Fruit fly (Drosophila melanogaster) whole organism, embryonic: ENCODE data around the gene lectin-37Db.

Source experiments
- Atf-2 ChIP-seq: fragments of 200-800 bp; sonication (Bioruptor generic); optimal IDR thresholded peaks from 2 replicates; lab custom pipeline; 2016; ENCODE audit warnings: missing biosample characterization, missing genetic modification characterization
- B-H1 ChIP-seq: fragments of 200-800 bp; sonication (Bioruptor generic); IDR thresholded peaks from 3 replicates; pipeline ENCODE4 v1.3.6; 2022; ENCODE audit warnings: missing biosample characterization, missing genetic modification characterization
- Bdp1 ChIP-seq: fragments of 200-800 bp; sonication (Bioruptor generic); optimal IDR thresholded peaks from 3 replicates; lab custom pipeline; 2016; ENCODE audit warnings: missing biosample characterization, missing genetic modification characterization
- Blimp-1 ChIP-seq: fragments of 200-800 bp; sonication (Bioruptor generic); optimal IDR thresholded peaks from 3 replicates; lab custom pipeline; 2018; ENCODE audit warnings: missing biosample characterization, missing genetic modification characterization, mild to moderate bottlenecking, moderate library complexity, missing genetic modification reagents
- CG10654 ChIP-seq: fragments of 200-800 bp; sonication (Bioruptor generic); optimal IDR thresholded peaks from 2 replicates; lab custom pipeline; 2016; ENCODE audit warnings: missing biosample characterization, missing genetic modification characterization
- CG11085 ChIP-seq: fragments of 200-800 bp; sonication (Bioruptor generic); IDR thresholded peaks from 2 replicates; pipeline ENCODE4 v1.3.6; 2022; ENCODE audit warnings: missing biosample characterization, missing genetic modification characterization
- CG13775 ChIP-seq: fragments of 200-800 bp; sonication (Bioruptor generic); optimal IDR thresholded peaks from 3 replicates; lab custom pipeline; 2017; ENCODE audit warnings: missing biosample characterization, mild to moderate bottlenecking, missing genetic modification characterization
- CG14014 ChIP-seq: fragments of 200-800 bp; sonication (Bioruptor generic); IDR thresholded peaks from 2 replicates; pipeline ENCODE4 v1.3.6; 2022; ENCODE audit warnings: missing biosample characterization, missing genetic modification characterization
- CG16779 ChIP-seq: fragments of 200-800 bp; sonication (Bioruptor generic); IDR thresholded peaks from 2 replicates; pipeline ENCODE4 v1.3.6; 2022; ENCODE audit warnings: missing biosample characterization, missing genetic modification characterization
- CG17829 ChIP-seq: fragments of 200-800 bp; optimal IDR thresholded peaks from 2 replicates; lab custom pipeline; 2019; ENCODE audit warnings: missing biosample characterization, mild to moderate bottlenecking, missing genetic modification characterization, moderate library complexity
- CG1792 ChIP-seq: fragments of 200-800 bp; sonication (Bioruptor generic); optimal IDR thresholded peaks from 2 replicates; lab custom pipeline; 2016; ENCODE audit warnings: missing biosample characterization, missing genetic modification characterization
- CG18764 ChIP-seq: fragments of 200-800 bp; sonication (Bioruptor generic); optimal IDR thresholded peaks from 3 replicates; lab custom pipeline; 2016; ENCODE audit warnings: missing biosample characterization, missing genetic modification characterization
- CG3726 ChIP-seq: fragments of 200-800 bp; sonication (Bioruptor generic); IDR thresholded peaks from 3 replicates; pipeline ENCODE4, ENCODE4 v1.3.6; 2022; ENCODE audit warnings: missing biosample characterization, missing genetic modification characterization
- CG4282 ChIP-seq: fragments of 200-800 bp; sonication (Bioruptor generic); optimal IDR thresholded peaks from 2 replicates; lab custom pipeline; 2016; ENCODE audit warnings: missing biosample characterization, missing genetic modification characterization
- CG6854 ChIP-seq: fragments of 200-800 bp; sonication (Bioruptor generic); optimal IDR thresholded peaks from 3 replicates; lab custom pipeline; 2017; ENCODE audit warnings: missing biosample characterization, mild to moderate bottlenecking, missing genetic modification characterization
- CkIIα-i1 ChIP-seq: fragments of 200-800 bp; sonication (Bioruptor generic); IDR thresholded peaks from 2 replicates; pipeline ENCODE4 v1.3.6; 2022; ENCODE audit warnings: missing biosample characterization, missing genetic modification characterization
- Dad ChIP-seq: fragments of 200-800 bp; sonication (Bioruptor generic); optimal IDR thresholded peaks from 3 replicates; lab custom pipeline; 2016; ENCODE audit warnings: missing biosample characterization, missing genetic modification characterization
- Doc2 ChIP-seq: fragments of 200-800 bp; sonication (Bioruptor generic); IDR thresholded peaks from 2 replicates; pipeline ENCODE4 v1.3.6; 2022; ENCODE audit warnings: missing biosample characterization, missing genetic modification characterization
- Hand ChIP-seq: fragments of 200-800 bp; sonication (Bioruptor generic); optimal IDR thresholded peaks from 2 replicates; lab custom pipeline; 2017; ENCODE audit warnings: mild to moderate bottlenecking, missing biosample characterization, missing genetic modification reagents, missing genetic modification characterization
- Lhr ChIP-seq: fragments of 200-800 bp; sonication (Bioruptor generic); optimal IDR thresholded peaks from 3 replicates; lab custom pipeline; 2017; ENCODE audit warnings: mild to moderate bottlenecking, missing biosample characterization, missing genetic modification reagents, missing genetic modification characterization
- Med ChIP-seq: fragments of 200-800 bp; sonication (Bioruptor generic); peaks from one replicate; lab custom pipeline; 2016; ENCODE audit warnings: missing biosample characterization, missing genetic modification characterization, mild to moderate bottlenecking, inconsistent platforms, moderate library complexity
- Myb ChIP-seq: fragments of 200-800 bp; sonication (Bioruptor generic); optimal IDR thresholded peaks from 2 replicates; lab custom pipeline; 2016; ENCODE audit warnings: missing biosample characterization, missing genetic modification characterization
- Pdp1 ChIP-seq, 2 experiments: fragments of 200-800 bp; sonication (Bioruptor generic); optimal IDR thresholded peaks; 3 replicates each; lab custom pipeline; 2016; ENCODE audit warnings: missing biosample characterization in 2 of 2, missing genetic modification characterization in 2 of 2, mild to moderate bottlenecking in 1 of 2, moderate library complexity in 1 of 2
- Ptx1 ChIP-seq: fragments of 200-800 bp; sonication (Bioruptor generic); IDR thresholded peaks from 2 replicates; pipeline ENCODE4 v1.3.6; 2022; ENCODE audit warnings: missing biosample characterization, missing genetic modification characterization
- Six4 ChIP-seq: fragments of 200-800 bp; sonication (Bioruptor generic); optimal IDR thresholded peaks from 2 replicates; lab custom pipeline; 2016; ENCODE audit warnings: missing biosample characterization, missing genetic modification characterization
- Ssrp ChIP-seq: fragments of 200-800 bp; sonication (Bioruptor generic); optimal IDR thresholded peaks from 2 replicates; lab custom pipeline; 2018; ENCODE audit warnings: missing biosample characterization, mild to moderate bottlenecking, missing genetic modification characterization, moderate library complexity
- Stat92E ChIP-seq, 3 experiments: fragments of >200 bp in 2 of 3; fragments of 200-800 bp in 1 of 3; sonication (Bioruptor generic) in 1 of 3; optimal IDR thresholded peaks; 2 replicates each; lab custom pipeline; 2017 to 2019; ENCODE audit warnings: missing biosample characterization in 3 of 3, missing genetic modification characterization in 3 of 3, mild to moderate bottlenecking in 1 of 3, moderate library complexity in 1 of 3
- YL-1 ChIP-seq: fragments of 200-800 bp; sonication (Bioruptor generic); optimal IDR thresholded peaks from 3 replicates; lab custom pipeline; 2017; ENCODE audit warnings: missing biosample characterization, mild to moderate bottlenecking, missing genetic modification characterization
- ac ChIP-seq: fragments of 200-800 bp; sonication (Bioruptor generic); optimal IDR thresholded peaks from 3 replicates; lab custom pipeline; 2017; ENCODE audit warnings: missing biosample characterization, mild to moderate bottlenecking, missing genetic modification characterization
- ap ChIP-seq: fragments of 200-800 bp; sonication (Bioruptor generic); IDR thresholded peaks from 2 replicates; pipeline ENCODE4 v1.3.6; 2022; ENCODE audit warnings: missing biosample characterization, missing genetic modification characterization
- ash1 ChIP-seq: fragments of 200-800 bp; sonication (Bioruptor generic); optimal IDR thresholded peaks from 2 replicates; lab custom pipeline; 2018; ENCODE audit warnings: missing biosample characterization, mild to moderate bottlenecking, missing genetic modification characterization
- chn ChIP-seq: fragments of 200-800 bp; sonication (Bioruptor generic); optimal IDR thresholded peaks from 2 replicates; lab custom pipeline; 2016; ENCODE audit warnings: missing biosample characterization, missing genetic modification characterization
- crp ChIP-seq, 2 experiments: fragments of 200-800 bp; sonication (Bioruptor generic); optimal IDR thresholded peaks; 2 replicates in 1 of 2; 3 replicates in 1 of 2; lab custom pipeline; 2017; ENCODE audit warnings: missing biosample characterization in 2 of 2, missing genetic modification characterization in 2 of 2, mild to moderate bottlenecking in 1 of 2, moderate library complexity in 1 of 2
- dan ChIP-seq: fragments of 200-800 bp; sonication (Bioruptor generic); IDR thresholded peaks from 2 replicates; pipeline ENCODE4 v1.3.6; 2022; ENCODE audit warnings: missing biosample characterization, missing genetic modification characterization
- dati ChIP-seq: fragments of 200-800 bp; sonication (Bioruptor generic); IDR thresholded peaks from 2 replicates; pipeline ENCODE4 v1.3.6; 2022; ENCODE audit warnings: missing biosample characterization, missing genetic modification characterization
- dmrt11E ChIP-seq: fragments of 200-800 bp; sonication (Bioruptor generic); optimal IDR thresholded peaks from 3 replicates; lab custom pipeline; 2018; ENCODE audit warnings: missing biosample characterization, mild to moderate bottlenecking, missing genetic modification characterization, moderate library complexity
- gce ChIP-seq: fragments of 200-800 bp; sonication (Bioruptor generic); IDR thresholded peaks from 3 replicates; pipeline ENCODE4 v1.3.6; 2022; ENCODE audit warnings: missing biosample characterization, missing genetic modification characterization
- gem ChIP-seq: fragments of 200-800 bp; sonication (Bioruptor generic); optimal IDR thresholded peaks from 2 replicates; lab custom pipeline; 2019; ENCODE audit warnings: missing biosample characterization, mild to moderate bottlenecking, missing genetic modification characterization, moderate library complexity
- ham ChIP-seq: fragments of 200-800 bp; sonication (Bioruptor generic); IDR thresholded peaks from 2 replicates; pipeline ENCODE4 v1.3.6; 2022; ENCODE audit warnings: missing biosample characterization, missing genetic modification characterization
- jing ChIP-seq: fragments of 200-800 bp; sonication (Bioruptor generic); optimal IDR thresholded peaks from 2 replicates; lab custom pipeline; 2018; ENCODE audit warnings: missing biosample characterization, mild to moderate bottlenecking, missing genetic modification characterization
- lola ChIP-seq, 3 experiments: fragments of >200 bp in 2 of 3; fragments of 200-800 bp in 1 of 3; sonication (Bioruptor generic) in 1 of 3; optimal IDR thresholded peaks; 2 replicates each; lab custom pipeline; 2017 to 2019; ENCODE audit warnings: missing biosample characterization in 3 of 3, missing genetic modification characterization in 3 of 3, mild to moderate bottlenecking in 1 of 3, moderate library complexity in 1 of 3
- maf-S ChIP-seq: fragments of 200-800 bp; sonication (Bioruptor generic); optimal IDR thresholded peaks from 2 replicates; lab custom pipeline; 2016; ENCODE audit warnings: missing biosample characterization, missing genetic modification characterization
- odd ChIP-seq: fragments of 200-800 bp; sonication (Bioruptor generic); optimal IDR thresholded peaks from 2 replicates; lab custom pipeline; 2017; ENCODE audit warnings: missing biosample characterization, mild to moderate bottlenecking, missing genetic modification characterization
- peb ChIP-seq: fragments of 200-800 bp; sonication (Bioruptor generic); IDR thresholded peaks from 2 replicates; pipeline ENCODE4 v1.3.6; 2022; ENCODE audit warnings: missing biosample characterization, missing genetic modification characterization
- stc ChIP-seq: fragments of 200-800 bp; sonication (Bioruptor generic); IDR thresholded peaks from 2 replicates; pipeline ENCODE4 v1.3.6; 2022; ENCODE audit warnings: missing biosample characterization, missing genetic modification characterization
- sug ChIP-seq: fragments of 200-800 bp; optimal IDR thresholded peaks from 2 replicates; lab custom pipeline; 2019; ENCODE audit warnings: missing biosample characterization, mild to moderate bottlenecking, missing genetic modification characterization, moderate library complexity
- tll ChIP-seq, 2 experiments: fragments of 200-800 bp in 1 of 2; fragments of >200 bp in 1 of 2; sonication (Bioruptor generic) in 1 of 2; optimal IDR thresholded peaks; 2 replicates each; lab custom pipeline; 2017 to 2019; ENCODE audit warnings: missing biosample characterization in 2 of 2, missing genetic modification characterization in 2 of 2, mild to moderate bottlenecking in 1 of 2, moderate library complexity in 1 of 2
- vfl ChIP-seq: fragments of 200-800 bp; sonication (Bioruptor generic); optimal IDR thresholded peaks from 2 replicates; lab custom pipeline; 2016; ENCODE audit warnings: missing biosample characterization, missing genetic modification characterization
- wor ChIP-seq: fragments of 200-800 bp; sonication (Bioruptor generic); IDR thresholded peaks from 2 replicates; pipeline ENCODE4 v1.3.6; 2022; ENCODE audit warnings: missing biosample characterization, missing genetic modification characterization
- zen ChIP-seq: fragments of 200-800 bp; sonication (Bioruptor generic); optimal IDR thresholded peaks from 3 replicates; lab custom pipeline; 2018; ENCODE audit warnings: missing biosample characterization, mild to moderate bottlenecking, missing genetic modification characterization, moderate library complexity

Gene lectin-37Db

dm6 chr2L:19425765-19426329, 7.0 kb downstream of the lectin-37Db start (continued):
- TF ChIP-seq YL-1 (GFP tag; lab: Kevin White, UChicago) = peak; percentile 31
- TF ChIP-seq Blimp-1 (GFP tag; lab: Kevin White, UChicago) = peak; percentile 66
- peak; percentile 80 for TF ChIP-seq zen (tag; lab: Kevin White, UChicago)
- TF ChIP-seq CG10654 (GFP tag; lab: Kevin White, UChicago) = peak; percentile 35
- TF ChIP-seq dan (GFP tag; lab: Robert Waterston, UW) = no peak
- peak; percentile 71; the same call in 1 of the 3 replicates for TF ChIP-seq CG3726 (GFP tag; lab: Robert Waterston, UW)
- TF ChIP-seq peb (GFP tag; lab: Robert Waterston, UW) = peak; percentile 36; the same call in 1 of the 2 replicates
- no peak for TF ChIP-seq wor (GFP tag; lab: Robert Waterston, UW)
- TF ChIP-seq Ptx1 (GFP tag; lab: Robert Waterston, UW) = peak; percentile 76
- peak; percentile 85 for TF ChIP-seq gem (tag; lab: Kevin White, UChicago)
- TF ChIP-seq Hand (GFP tag; lab: Kevin White, UChicago) = no peak
- TF ChIP-seq B-H1 (GFP tag; lab: Robert Waterston, UW) = peak; percentile 45; the same call in 1 of the 3 replicates
- no peak for TF ChIP-seq Stat92E (GFP tag; optimal IDR thresholded peaks at IDR 0.05; lab: Kevin White, UChicago)
- TF ChIP-seq stc = peak; percentile 52; the same call in 1 of the 2 replicates
- peak; percentile 20 for TF ChIP-seq Lhr
- TF ChIP-seq Six4 = peak; percentile 35
- TF ChIP-seq CG6854 = peak; percentile 7
- TF ChIP-seq Atf-2 = peak; percentile 40
- no peak for TF ChIP-seq dati (GFP tag; lab: Robert Waterston, UW)
- peak; percentile 52 for TF ChIP-seq odd (GFP tag; lab: Kevin White, UChicago)
- TF ChIP-seq tll (GFP tag; optimal IDR thresholded peaks at IDR 0.05; lab: Kevin White, UChicago) = peak; percentile 19 to 91
- TF ChIP-seq vfl (GFP tag; lab: Kevin White, UChicago) = peak; percentile 40
- no peak for TF ChIP-seq CG16779 (GFP tag; lab: Robert Waterston, UW)
- peak; percentile 48 for TF ChIP-seq sug (tag; lab: Kevin White, UChicago)
- peak; percentile 9 for TF ChIP-seq jing (GFP tag; lab: Kevin White, UChicago)
- peak; percentile 73 for TF ChIP-seq CG17829 (tag; lab: Kevin White, UChicago)
- TF ChIP-seq CG11085 = peak; percentile 51
- TF ChIP-seq ham (GFP tag; lab: Robert Waterston, UW) = no peak
- TF ChIP-seq ac (GFP tag; lab: Kevin White, UChicago) = no peak
- no peak for TF ChIP-seq crp (GFP tag; optimal IDR thresholded peaks at IDR 0.05; lab: Kevin White, UChicago)
- TF ChIP-seq chn (GFP tag; lab: Kevin White, UChicago) = peak; percentile 37
- TF ChIP-seq Med = peak; percentile 92
- peak; percentile 57 to 61 for TF ChIP-seq Pdp1 (GFP tag; optimal IDR thresholded peaks at IDR 0.05; lab: Kevin White, UChicago)
- TF ChIP-seq CG1792 (GFP tag; lab: Kevin White, UChicago) = no peak
- TF ChIP-seq CG13775 (GFP tag; lab: Kevin White, UChicago) = peak; percentile 66
- no peak for TF ChIP-seq Doc2
- peak; percentile 15 for TF ChIP-seq Dad (GFP tag; lab: Kevin White, UChicago)
- TF ChIP-seq Ssrp (tag; lab: Kevin White, UChicago) = peak; percentile 70
- TF ChIP-seq CG14014 (GFP tag; lab: Robert Waterston, UW) = peak; percentile 74
- TF ChIP-seq CkIIα-i1 (GFP tag; lab: Robert Waterston, UW) = no peak
- peak in 1 of 3 experiments; percentile 62 for TF ChIP-seq lola (GFP tag; optimal IDR thresholded peaks at IDR 0.05; lab: Kevin White, UChicago)
- peak; percentile 32 for TF ChIP-seq maf-S (GFP tag; lab: Kevin White, UChicago)
- peak; percentile 12 for TF ChIP-seq Bdp1 (GFP tag; lab: Kevin White, UChicago)
- peak; percentile 46; the same call in 1 of the 2 replicates for TF ChIP-seq ap (GFP tag; lab: Robert Waterston, UW)
- TF ChIP-seq CG4282 = peak; percentile 34
- TF ChIP-seq CG18764 (GFP tag; lab: Kevin White, UChicago) = peak; percentile 49
- no peak for TF ChIP-seq ash1
- peak; percentile 63 for TF ChIP-seq dmrt11E (tag; lab: Kevin White, UChicago)
- no peak for TF ChIP-seq Myb (GFP tag; lab: Kevin White, UChicago)
- 0 out of 3 replicates have a peak, but pooled peaks have one; percentile 30 for TF ChIP-seq gce (GFP tag; lab: Robert Waterston, UW)
